Worm (Caenorhabditis elegans): ENCODE data around the gene M02B7.2.

ce11 chrIV:3826590-3827128 lies 23.3 kb downstream of the M02B7.2 start, which contains the start of gene F28F9.3:
- TF ChIP-seq nhr-237 (tag; optimal IDR thresholded peaks at IDR 0.05) (no peak), lin-13 (GFP tag; optimal IDR thresholded peaks at IDR 0.05) (no peak), mdl-1 (tag; optimal IDR thresholded peaks at IDR 0.05) (no peak), unc-55 (GFP tag; optimal IDR thresholded peaks at IDR 0.05) (no peak), sem-4 (tag; optimal IDR thresholded peaks at IDR 0.05) (no peak), nhr-77 (tag; optimal IDR thresholded peaks at IDR 0.05) (no peak), egl-27 (tag; optimal IDR thresholded peaks at IDR 0.05) (no peak), nhr-12 (tag; optimal IDR thresholded peaks at IDR 0.05) (no peak)
